Worm (Caenorhabditis elegans) whole organism, L2 larva: Measurements from ENCODE around the gene ttc-7.

ENCODE experiments used
- F13H6.1 ChIP-seq: sonication (generic microtip); optimal IDR thresholded peaks from 2 replicates; lab custom pipeline; 2016; ENCODE audit warnings: missing genetic modification characterization, missing compliant biosample characterization
- R02D3.7 ChIP-seq: fragments of 150-350 bp; optimal IDR thresholded peaks from 2 replicates; lab custom pipeline; 2014; ENCODE audit warnings: missing biosample characterization, missing genetic modification characterization
- Y55F3AM.14 ChIP-seq: fragments of 200-800 bp; sonication (Bioruptor generic); optimal IDR thresholded peaks from 2 replicates; lab custom pipeline; 2018; ENCODE audit warnings: mild to moderate bottlenecking, missing genetic modification characterization, missing compliant biosample characterization
- alr-1 ChIP-seq: fragments of 150-350 bp; optimal IDR thresholded peaks from 2 replicates; lab custom pipeline; 2014; ENCODE audit warnings: missing biosample characterization, missing genetic modification characterization
- aly-2 ChIP-seq: fragments of 150-350 bp; optimal IDR thresholded peaks from 2 replicates; lab custom pipeline; 2014; ENCODE audit warnings: missing biosample characterization, missing genetic modification characterization
- ama-1 ChIP-seq: fragments of 150-350 bp; optimal IDR thresholded peaks from 2 replicates; lab custom pipeline; 2018; ENCODE audit warnings: inconsistent platforms
- ceh-82 ChIP-seq: fragments of 150-350 bp; optimal IDR thresholded peaks from 2 replicates; lab custom pipeline; 2014; ENCODE audit warnings: missing biosample characterization, missing genetic modification characterization
- crh-2 ChIP-seq: sonication (generic microtip); optimal IDR thresholded peaks from 2 replicates; lab custom pipeline; 2017; ENCODE audit warnings: missing biosample characterization, missing genetic modification characterization
- dmd-4 ChIP-seq: sonication (generic microtip); optimal IDR thresholded peaks from 2 replicates; lab custom pipeline; 2017; ENCODE audit warnings: missing biosample characterization, missing genetic modification characterization
- elt-1 ChIP-seq: fragments of 150-350 bp; optimal IDR thresholded peaks from 2 replicates; lab custom pipeline; 2014; ENCODE audit warnings: missing biosample characterization, missing genetic modification characterization
- elt-3 ChIP-seq: sonication (generic microtip); optimal IDR thresholded peaks from 2 replicates; lab custom pipeline; 2017; ENCODE audit warnings: missing biosample characterization, missing genetic modification characterization
- gmeb-1 ChIP-seq: fragments of 150-350 bp; optimal IDR thresholded peaks from 2 replicates; lab custom pipeline; 2014; ENCODE audit warnings: missing biosample characterization, missing genetic modification characterization
- lin-11 ChIP-seq: fragments of 150-350 bp; sonication (generic microtip); optimal IDR thresholded peaks from 2 replicates; lab custom pipeline; 2014; ENCODE audit warnings: missing biosample characterization, missing genetic modification characterization, inconsistent platforms, mixed read lengths
- lin-13 ChIP-seq: fragments of 150-350 bp; optimal IDR thresholded peaks from 2 replicates; lab custom pipeline; 2014; ENCODE audit warnings: missing biosample characterization, missing genetic modification reagents, missing genetic modification characterization
- lsy-2 ChIP-seq, 2 experiments: fragments of 150-350 bp in 1 of 2; sonication (generic microtip) in 1 of 2; optimal IDR thresholded peaks; 2 replicates each; lab custom pipeline; 2014 to 2017; ENCODE audit warnings: missing biosample characterization in 2 of 2, missing genetic modification characterization in 2 of 2
- mab-5 ChIP-seq: fragments of 150-350 bp; optimal IDR thresholded peaks from 2 replicates; lab custom pipeline; 2014; ENCODE audit warnings: missing biosample characterization, missing genetic modification characterization
- mbf-1 ChIP-seq: sonication (generic microtip); optimal IDR thresholded peaks from 2 replicates; lab custom pipeline; 2017; ENCODE audit warnings: missing biosample characterization, missing genetic modification characterization
- mdl-1 ChIP-seq, 2 experiments: fragments of 150-350 bp in 1 of 2; sonication (generic microtip) in 1 of 2; optimal IDR thresholded peaks; 2 replicates each; lab custom pipeline; 2017; ENCODE audit warnings: missing biosample characterization in 2 of 2, missing genetic modification characterization in 2 of 2
- nhr-10 ChIP-seq: sonication (generic microtip); optimal IDR thresholded peaks from 2 replicates; lab custom pipeline; 2017; ENCODE audit warnings: missing biosample characterization, missing genetic modification characterization
- nhr-11 ChIP-seq: fragments of 150-350 bp; optimal IDR thresholded peaks from 2 replicates; lab custom pipeline; 2014; ENCODE audit warnings: missing biosample characterization, missing genetic modification characterization
- nhr-129 ChIP-seq: fragments of 150-350 bp; optimal IDR thresholded peaks from 2 replicates; lab custom pipeline; 2014; ENCODE audit warnings: missing biosample characterization, missing genetic modification characterization
- nhr-21 ChIP-seq: fragments of 150-350 bp; optimal IDR thresholded peaks from 2 replicates; lab custom pipeline; 2014; ENCODE audit warnings: missing biosample characterization, missing genetic modification characterization
- nhr-23 ChIP-seq: fragments of 150-350 bp; optimal IDR thresholded peaks from 2 replicates; lab custom pipeline; 2014; ENCODE audit warnings: missing biosample characterization, missing genetic modification reagents, missing genetic modification characterization
- nhr-237 ChIP-seq: fragments of 150-350 bp; optimal IDR thresholded peaks from 2 replicates; lab custom pipeline; 2014; ENCODE audit warnings: missing biosample characterization, missing genetic modification characterization
- nhr-6 ChIP-seq: fragments of 150-350 bp; optimal IDR thresholded peaks from 2 replicates; lab custom pipeline; 2014; ENCODE audit warnings: missing biosample characterization, missing genetic modification characterization
- peb-1 ChIP-seq: fragments of 150-350 bp; optimal IDR thresholded peaks from 2 replicates; lab custom pipeline; 2014; ENCODE audit warnings: missing biosample characterization, missing genetic modification characterization
- sem-4 ChIP-seq: fragments of 150-350 bp; optimal IDR thresholded peaks from 2 replicates; lab custom pipeline; 2014; ENCODE audit warnings: missing biosample characterization, missing genetic modification reagents, missing genetic modification characterization
- skn-1 ChIP-seq: sonication (generic microtip); optimal IDR thresholded peaks from 2 replicates; lab custom pipeline; 2017; ENCODE audit warnings: missing biosample characterization, missing genetic modification characterization
- sma-3 ChIP-seq: sonication (generic microtip); optimal IDR thresholded peaks from 2 replicates; lab custom pipeline; 2016; ENCODE audit warnings: missing genetic modification reagents, missing genetic modification characterization, missing compliant biosample characterization
- sma-9 ChIP-seq, 2 experiments: fragments of 150-350 bp in 1 of 2; sonication (generic microtip) in 1 of 2; optimal IDR thresholded peaks; 2 replicates each; lab custom pipeline; 2014 to 2016; ENCODE audit warnings: missing genetic modification characterization in 2 of 2, mild to moderate bottlenecking in 1 of 2, missing biosample characterization in 1 of 2, missing compliant biosample characterization in 1 of 2, missing genetic modification reagents in 1 of 2, moderate library complexity in 1 of 2
- unc-39 ChIP-seq: fragments of 150-350 bp; optimal IDR thresholded peaks from 2 replicates; lab custom pipeline; 2014; ENCODE audit warnings: missing biosample characterization, missing genetic modification characterization
- unc-55 ChIP-seq: fragments of 150-350 bp; sonication (generic microtip); optimal IDR thresholded peaks from 3 replicates; lab custom pipeline; 2014; ENCODE audit warnings: missing biosample characterization, missing genetic modification reagents, missing genetic modification characterization
- ztf-11 ChIP-seq: sonication (generic microtip); optimal IDR thresholded peaks from 2 replicates; lab custom pipeline; 2017; ENCODE audit warnings: missing biosample characterization, missing genetic modification characterization
- ztf-4 ChIP-seq: fragments of 150-350 bp; optimal IDR thresholded peaks from 2 replicates; lab custom pipeline; 2014; ENCODE audit warnings: missing biosample characterization, missing genetic modification characterization

Gene ttc-7

ce11 chrIII:1876267-1876865, 16.1 kb downstream of the ttc-7 start:
- TF ChIP-seq skn-1 (tag; lab: Kevin White, UChicago) (no peak), alr-1 (tag; lab: Kevin White, UChicago) (no peak), nhr-129 (tag; lab: Kevin White, UChicago) (no peak), peb-1 (tag; lab: Kevin White, UChicago) (no peak)

ce11 chrIII:1877189-1877588, 17.0 kb downstream of the ttc-7 start:
- TF ChIP-seq crh-2 = no peak
- no peak for TF ChIP-seq R02D3.7 (tag; lab: Kevin White, UChicago)
- TF ChIP-seq lsy-2 (tag; optimal IDR thresholded peaks at IDR 0.05; lab: Kevin White, UChicago) = peak in 1 of 2 experiments; percentile 60
- no peak for TF ChIP-seq sma-9 (GFP tag; optimal IDR thresholded peaks at IDR 0.05; lab: Kevin White, UChicago)
- no peak for TF ChIP-seq sma-9 (tag; optimal IDR thresholded peaks at IDR 0.05; lab: Kevin White, UChicago)
- peak; percentile 53 for TF ChIP-seq lin-13 (GFP tag; lab: Kevin White, UChicago)
- no peak for TF ChIP-seq sem-4 (tag; lab: Kevin White, UChicago)
- no peak for TF ChIP-seq peb-1 (tag; lab: Kevin White, UChicago)

ce11 chrIII:1878065-1878464, 17.8 kb downstream of the ttc-7 start, which contains the start of gene smi-1:
TSS of gene smi-1 (plus strand) at chrIII:1878365.
- TF ChIP-seq unc-39 (tag; lab: Kevin White, UChicago) (no peak), R02D3.7 (tag; lab: Kevin White, UChicago) (no peak), unc-55 (GFP tag; lab: Kevin White, UChicago) (no peak), ztf-4 (tag; lab: Kevin White, UChicago) (no peak), Y55F3AM.14 (GFP tag; lab: Kevin White, UChicago) (no peak), nhr-129 (tag; lab: Kevin White, UChicago) (no peak), lin-13 (GFP tag; lab: Kevin White, UChicago) (no peak), sma-3 (GFP tag; lab: Kevin White, UChicago) (no peak), aly-2 (tag; lab: Kevin White, UChicago) (no peak), nhr-11 (tag; lab: Kevin White, UChicago) (no peak), nhr-23 (no peak), peb-1 (tag; lab: Kevin White, UChicago) (no peak)

ce11 chrIII:1878918-1879317, 18.7 kb downstream of the ttc-7 start:
- no peak for TF ChIP-seq aly-2 (tag; lab: Kevin White, UChicago)
- TF ChIP-seq sem-4 (tag; lab: Kevin White, UChicago) = no peak
- TF ChIP-seq alr-1 (tag; lab: Kevin White, UChicago) = no peak
- TF ChIP-seq ztf-4 (tag; lab: Kevin White, UChicago) = no peak
- TF ChIP-seq mbf-1 = no peak
- TF ChIP-seq gmeb-1 (tag; lab: Kevin White, UChicago) = no peak
- TF ChIP-seq nhr-10 (tag; lab: Kevin White, UChicago) = no peak
- TF ChIP-seq ama-1 (lab: Kevin White, UChicago) = no peak
- TF ChIP-seq elt-1 (tag; lab: Kevin White, UChicago) = no peak
- TF ChIP-seq mab-5 (tag; lab: Kevin White, UChicago) = no peak
- no peak for TF ChIP-seq peb-1 (tag; lab: Kevin White, UChicago)
- no peak for TF ChIP-seq ztf-11 (tag; lab: Kevin White, UChicago)
- TF ChIP-seq skn-1 (tag; lab: Kevin White, UChicago) = no peak

- TF ChIP-seq ztf-4 (tag; lab: Kevin White, UChicago) = no peak
- TF ChIP-seq gmeb-1 (tag; lab: Kevin White, UChicago) = no peak
- no peak for TF ChIP-seq ama-1 (lab: Kevin White, UChicago)
- no peak for TF ChIP-seq alr-1 (tag; lab: Kevin White, UChicago)
- TF ChIP-seq, all 48 proteins: peak for 0
Observed at ce11 chrIII:1880221-1880620, 20.0 kb downstream of the ttc-7 start.

ce11 chrIII:1882678-1883077, 22.4 kb downstream of the ttc-7 start:
- no peak for TF ChIP-seq mdl-1 (tag; optimal IDR thresholded peaks at IDR 0.05; lab: Kevin White, UChicago)
- TF ChIP-seq lin-11 (tag; lab: Kevin White, UChicago) = no peak
- TF ChIP-seq elt-3 (tag; lab: Kevin White, UChicago) = no peak
- TF ChIP-seq sma-9 (GFP tag; optimal IDR thresholded peaks at IDR 0.05; lab: Kevin White, UChicago) = no peak
- TF ChIP-seq sma-9 (tag; optimal IDR thresholded peaks at IDR 0.05; lab: Kevin White, UChicago) = no peak
- no peak for TF ChIP-seq unc-39 (tag; lab: Kevin White, UChicago)
- TF ChIP-seq aly-2 (tag; lab: Kevin White, UChicago) = no peak
- TF ChIP-seq elt-1 (tag; lab: Kevin White, UChicago) = no peak
- no peak for TF ChIP-seq mbf-1
- no peak for TF ChIP-seq nhr-21 (tag; lab: Kevin White, UChicago)
- no peak for TF ChIP-seq dmd-4
- no peak for TF ChIP-seq nhr-6 (tag; lab: Kevin White, UChicago)
- no peak for TF ChIP-seq skn-1 (tag; lab: Kevin White, UChicago)
- no peak for TF ChIP-seq sem-4 (tag; lab: Kevin White, UChicago)
- TF ChIP-seq F13H6.1 (tag; lab: Kevin White, UChicago) = no peak
- TF ChIP-seq nhr-237 (tag; lab: Kevin White, UChicago) = no peak
- no peak for TF ChIP-seq Y55F3AM.14 (GFP tag; lab: Kevin White, UChicago)
- TF ChIP-seq ceh-82 (tag; lab: Kevin White, UChicago) = no peak
